Fruit fly (Drosophila melanogaster) whole organism, embryonic: ENCODE results near the gene CG1703.
A peak's percentile ranks its signal among the peaks of the same experiment; 100 is the strongest.

Experiments
- Ada2b ChIP-seq: fragments of 200-800 bp; sonication (Bioruptor generic); IDR thresholded peaks from 2 replicates; pipeline ENCODE4 v1.3.6; 2022; ENCODE audit warnings: missing biosample characterization, missing genetic modification characterization
- C15 ChIP-seq: fragments of 200-800 bp; sonication (Bioruptor generic); IDR thresholded peaks from 3 replicates; pipeline ENCODE4 v1.3.6; 2022; ENCODE audit warnings: missing biosample characterization, missing genetic modification characterization
- CG10565 ChIP-seq: fragments of 200-800 bp; sonication (Bioruptor generic); optimal IDR thresholded peaks from 3 replicates; lab custom pipeline; 2016; ENCODE audit warnings: missing biosample characterization, mild to moderate bottlenecking, missing genetic modification characterization
- CG11398 ChIP-seq: fragments of 200-800 bp; sonication (Bioruptor generic); optimal IDR thresholded peaks from 2 replicates; lab custom pipeline; 2016; ENCODE audit warnings: missing biosample characterization, missing genetic modification characterization
- CG11696 ChIP-seq: fragments of 200-800 bp; sonication (Bioruptor generic); IDR thresholded peaks from 2 replicates; pipeline ENCODE4 v1.3.6; 2022; ENCODE audit warnings: missing biosample characterization, missing genetic modification characterization
- CG12071 ChIP-seq: fragments of 200-800 bp; sonication (Bioruptor generic); optimal IDR thresholded peaks from 3 replicates; lab custom pipeline; 2018; ENCODE audit warnings: missing biosample characterization, mild to moderate bottlenecking, missing genetic modification characterization
- CG17186 ChIP-seq: fragments of 200-800 bp; sonication (Bioruptor generic); optimal IDR thresholded peaks from 3 replicates; lab custom pipeline; 2017; ENCODE audit warnings: missing biosample characterization, missing genetic modification reagents, missing genetic modification characterization
- CG1792 ChIP-seq: fragments of 200-800 bp; sonication (Bioruptor generic); optimal IDR thresholded peaks from 2 replicates; lab custom pipeline; 2016; ENCODE audit warnings: missing biosample characterization, missing genetic modification characterization
- CG18011 ChIP-seq: fragments of 200-800 bp; sonication (Bioruptor generic); optimal IDR thresholded peaks from 2 replicates; lab custom pipeline; 2017; ENCODE audit warnings: missing biosample characterization, missing genetic modification characterization, mild to moderate bottlenecking, moderate library complexity, missing genotype
- CG3065 ChIP-seq: fragments of 200-800 bp; sonication (Bioruptor generic); optimal IDR thresholded peaks from 2 replicates; lab custom pipeline; 2016; ENCODE audit warnings: missing biosample characterization, missing genetic modification characterization
- CG31224 ChIP-seq: fragments of 200-800 bp; sonication (Bioruptor generic); IDR thresholded peaks from 2 replicates; pipeline ENCODE4 v1.3.6; 2022; ENCODE audit warnings: missing biosample characterization, missing genetic modification characterization
- CG31365 ChIP-seq: fragments of 200-800 bp; sonication (Bioruptor generic); optimal IDR thresholded peaks from 2 replicates; lab custom pipeline; 2018; ENCODE audit warnings: missing biosample characterization, mild to moderate bottlenecking, missing genetic modification characterization
- CG6765 ChIP-seq: fragments of 200-800 bp; sonication (Bioruptor generic); optimal IDR thresholded peaks from 3 replicates; lab custom pipeline; 2017; ENCODE audit warnings: missing biosample characterization, mild to moderate bottlenecking, missing genetic modification characterization
- CG7928 ChIP-seq: fragments of 200-800 bp; sonication (Bioruptor generic); optimal IDR thresholded peaks from 2 replicates; lab custom pipeline; 2017; ENCODE audit warnings: missing biosample characterization, mild to moderate bottlenecking, missing genetic modification characterization
- Dll ChIP-seq: fragments of 200-800 bp; sonication (Bioruptor generic); IDR thresholded peaks from 4 replicates; pipeline ENCODE4 v1.3.6; 2022; ENCODE audit warnings: missing biosample characterization, missing genetic modification characterization; ENCODE audit not compliant: partially characterized antibody
- E2f2 ChIP-seq: fragments of 200-800 bp; sonication (Bioruptor generic); IDR thresholded peaks from 2 replicates; pipeline ENCODE4 v1.3.6; 2022; ENCODE audit warnings: missing biosample characterization, missing genetic modification characterization
- Eip74EF ChIP-seq, 2 experiments: fragments of 200-800 bp in 1 of 2; fragments of >200 bp in 1 of 2; sonication (Bioruptor generic) in 1 of 2; optimal IDR thresholded peaks; 2 replicates each; lab custom pipeline; 2017 to 2019; ENCODE audit warnings: missing biosample characterization in 2 of 2, missing genetic modification characterization in 2 of 2, mild to moderate bottlenecking in 1 of 2, moderate library complexity in 1 of 2
- Ets97D ChIP-seq: fragments of 200-800 bp; sonication (Bioruptor generic); optimal IDR thresholded peaks from 3 replicates; lab custom pipeline; 2016; ENCODE audit warnings: missing biosample characterization, missing genetic modification characterization
- Gug ChIP-seq: fragments of 200-800 bp; sonication (Bioruptor generic); IDR thresholded peaks from 4 replicates; pipeline ENCODE4 v1.3.6; 2022; ENCODE audit warnings: missing biosample characterization, missing genetic modification characterization
- H2.0 ChIP-seq: fragments of 200-800 bp; sonication (Bioruptor generic); IDR thresholded peaks from 2 replicates; pipeline ENCODE4 v1.3.6; 2022; ENCODE audit warnings: missing biosample characterization, missing genetic modification characterization
- Hmr ChIP-seq: fragments of 200-800 bp; sonication (Bioruptor generic); optimal IDR thresholded peaks from 3 replicates; lab custom pipeline; 2017; ENCODE audit warnings: mild to moderate bottlenecking, missing biosample characterization, missing genetic modification reagents, missing genetic modification characterization
- Hr51 ChIP-seq, 2 experiments: fragments of 200-800 bp; sonication (Bioruptor generic); optimal IDR thresholded peaks; 2 replicates in 1 of 2; 3 replicates in 1 of 2; lab custom pipeline; 2016 to 2018; ENCODE audit warnings: missing biosample characterization in 2 of 2, missing genetic modification characterization in 2 of 2, mild to moderate bottlenecking in 1 of 2, moderate library complexity in 1 of 2
- Lpt ChIP-seq: fragments of >200 bp; optimal IDR thresholded peaks from 2 replicates; lab custom pipeline; 2018; ENCODE audit warnings: missing biosample characterization, missing genetic modification characterization
- Mad ChIP-seq: fragments of 200-800 bp; sonication (Bioruptor generic); optimal IDR thresholded peaks from 2 replicates; lab custom pipeline; 2016; ENCODE audit warnings: missing biosample characterization, missing genetic modification characterization
- Meics ChIP-seq: fragments of 200-800 bp; sonication (Bioruptor generic); optimal IDR thresholded peaks from 2 replicates; lab custom pipeline; 2017; ENCODE audit warnings: missing biosample characterization, mild to moderate bottlenecking, missing genetic modification characterization
- Tbp ChIP-seq: fragments of >200 bp; optimal IDR thresholded peaks from 2 replicates; lab custom pipeline; 2018; ENCODE audit warnings: missing biosample characterization, missing genetic modification characterization
- ash1 ChIP-seq: fragments of 200-800 bp; sonication (Bioruptor generic); optimal IDR thresholded peaks from 2 replicates; lab custom pipeline; 2018; ENCODE audit warnings: missing biosample characterization, mild to moderate bottlenecking, missing genetic modification characterization
- bbx ChIP-seq: fragments of 200-800 bp; sonication (Bioruptor generic); IDR thresholded peaks from 2 replicates; pipeline ENCODE4 v1.3.6; 2022; ENCODE audit warnings: missing biosample characterization, missing genetic modification characterization; ENCODE audit not compliant: partially characterized antibody
- crp ChIP-seq, 2 experiments: fragments of 200-800 bp; sonication (Bioruptor generic); optimal IDR thresholded peaks; 2 replicates in 1 of 2; 3 replicates in 1 of 2; lab custom pipeline; 2017; ENCODE audit warnings: missing biosample characterization in 2 of 2, missing genetic modification characterization in 2 of 2, mild to moderate bottlenecking in 1 of 2, moderate library complexity in 1 of 2
- dati ChIP-seq: fragments of 200-800 bp; sonication (Bioruptor generic); IDR thresholded peaks from 2 replicates; pipeline ENCODE4 v1.3.6; 2022; ENCODE audit warnings: missing biosample characterization, missing genetic modification characterization
- dysf ChIP-seq: fragments of 200-800 bp; sonication (Bioruptor generic); IDR thresholded peaks from 3 replicates; pipeline ENCODE4 v1.3.6; 2022; ENCODE audit warnings: missing biosample characterization, missing genetic modification characterization
- fd64A ChIP-seq: fragments of 200-800 bp; sonication (Bioruptor generic); optimal IDR thresholded peaks from 3 replicates; lab custom pipeline; 2018; ENCODE audit warnings: missing biosample characterization, mild to moderate bottlenecking, missing genetic modification characterization
- gfzf ChIP-seq: fragments of 200-800 bp; sonication (Bioruptor generic); optimal IDR thresholded peaks from 2 replicates; lab custom pipeline; 2016; ENCODE audit warnings: missing biosample characterization, mild to moderate bottlenecking, missing genetic modification characterization, moderate library complexity
- gsb-n ChIP-seq: fragments of 200-800 bp; sonication (Bioruptor generic); optimal IDR thresholded peaks from 3 replicates; lab custom pipeline; 2018; ENCODE audit warnings: missing biosample characterization, mild to moderate bottlenecking, missing genetic modification characterization
- gt ChIP-seq: fragments of 200-800 bp; sonication (Bioruptor generic); IDR thresholded peaks from 2 replicates; pipeline ENCODE4 v1.3.6; 2022; ENCODE audit warnings: missing biosample characterization, missing genetic modification characterization
- h ChIP-seq: fragments of >200 bp; optimal IDR thresholded peaks from 2 replicates; lab custom pipeline; 2017
- jigr1 ChIP-seq: fragments of 200-800 bp; sonication (Bioruptor generic); IDR thresholded peaks from 3 replicates; pipeline ENCODE4 v1.3.6; 2022; ENCODE audit warnings: missing biosample characterization, missing genetic modification characterization
- kni ChIP-seq: fragments of 200-800 bp; sonication (Bioruptor generic); optimal IDR thresholded peaks from 3 replicates; lab custom pipeline; 2017; ENCODE audit warnings: mild to moderate bottlenecking, missing biosample characterization, missing genetic modification reagents, missing genetic modification characterization
- luna ChIP-seq: fragments of 200-800 bp; sonication (Bioruptor generic); optimal IDR thresholded peaks from 2 replicates; lab custom pipeline; 2016; ENCODE audit warnings: missing biosample characterization, missing genetic modification characterization
- pan ChIP-seq, 4 experiments: fragments of >200 bp in 3 of 4; fragments of 200-800 bp in 1 of 4; sonication (Bioruptor generic) in 1 of 4; optimal IDR thresholded peaks in 3 of 4; IDR thresholded peaks in 1 of 4; 2 replicates each; pipeline versions ENCODE4 v1.3.6 to Lab custom; 2017 to 2022; ENCODE audit warnings: missing biosample characterization in 2 of 4, missing genetic modification characterization in 2 of 4, mixed read lengths in 1 of 4
- phol ChIP-seq: fragments of 200-800 bp; sonication (Bioruptor generic); optimal IDR thresholded peaks from 3 replicates; lab custom pipeline; 2018; ENCODE audit warnings: missing biosample characterization, mild to moderate bottlenecking, missing genetic modification characterization, moderate library complexity
- prd ChIP-seq, 3 experiments: fragments of >200 bp in 2 of 3; fragments of 200-800 bp in 1 of 3; sonication (Bioruptor generic) in 1 of 3; optimal IDR thresholded peaks in 2 of 3; IDR thresholded peaks in 1 of 3; 2 replicates in 2 of 3; 3 replicates in 1 of 3; pipeline versions ENCODE4 v1.3.6 to Lab custom; 2017 to 2022; ENCODE audit warnings: missing biosample characterization in 1 of 3, missing genetic modification characterization in 1 of 3
- ro ChIP-seq: fragments of 200-800 bp; sonication (Bioruptor generic); IDR thresholded peaks from 2 replicates; pipeline ENCODE4 v1.3.6; 2022; ENCODE audit warnings: missing biosample characterization, missing genetic modification characterization
- sens-2 ChIP-seq: fragments of 200-800 bp; sonication (Bioruptor generic); IDR thresholded peaks from 2 replicates; pipeline ENCODE4 v1.3.6; 2022; ENCODE audit warnings: missing biosample characterization, missing genetic modification characterization
- sima ChIP-seq: fragments of 200-800 bp; sonication (Bioruptor generic); optimal IDR thresholded peaks from 2 replicates; lab custom pipeline; 2016; ENCODE audit warnings: missing biosample characterization, missing genetic modification characterization
- sna ChIP-seq: fragments of 200-800 bp; sonication (Bioruptor generic); IDR thresholded peaks from 2 replicates; pipeline ENCODE4 v1.3.6; 2022; ENCODE audit warnings: missing biosample characterization, missing genetic modification characterization; ENCODE audit not compliant: partially characterized antibody
- tio ChIP-seq: fragments of 200-800 bp; sonication (Bioruptor generic); optimal IDR thresholded peaks from 2 replicates; lab custom pipeline; 2017; ENCODE audit warnings: missing biosample characterization, missing genetic modification characterization, inconsistent platforms
- zen ChIP-seq: fragments of 200-800 bp; sonication (Bioruptor generic); optimal IDR thresholded peaks from 3 replicates; lab custom pipeline; 2018; ENCODE audit warnings: missing biosample characterization, mild to moderate bottlenecking, missing genetic modification characterization, moderate library complexity

CG1703 gene

DNA sequence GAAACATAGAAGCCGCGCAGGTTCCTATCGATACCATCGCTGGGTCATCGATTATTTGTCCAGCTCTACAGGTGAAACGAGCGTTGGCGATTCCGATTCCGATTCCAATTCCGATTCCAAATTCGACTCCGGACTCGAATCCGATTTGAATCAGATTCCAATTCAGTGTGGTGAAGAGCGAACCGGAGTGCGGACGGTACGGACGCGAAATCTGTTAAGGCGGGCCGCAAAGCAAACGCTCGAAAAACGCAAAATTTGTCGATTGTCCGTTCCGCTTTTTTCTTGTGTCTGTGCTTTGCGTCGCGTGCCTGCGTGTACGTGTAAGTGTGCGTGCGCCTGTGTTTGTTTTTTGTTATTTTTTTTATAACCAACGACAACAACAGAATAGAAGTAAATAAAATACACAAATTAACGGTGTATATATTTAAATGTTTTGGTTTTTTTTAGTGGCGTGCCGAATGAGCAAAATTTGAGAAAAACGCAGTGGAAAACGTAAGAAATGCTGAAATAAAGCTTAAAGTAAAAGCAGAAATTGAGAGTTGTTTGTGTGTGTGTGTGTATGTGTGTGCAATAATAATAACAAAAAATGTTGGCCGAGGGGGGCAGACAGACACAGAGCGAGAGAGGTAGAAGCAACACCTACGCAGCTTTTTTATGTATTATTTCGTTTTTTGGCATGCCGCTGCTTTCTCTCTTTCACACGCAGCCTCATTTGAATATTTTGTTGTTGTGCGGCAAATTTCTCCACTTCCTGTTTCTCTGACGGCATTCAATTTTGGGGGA lies 10.3 kb downstream of the CG1703 start, which contains the start of gene Ptp10D (continued):
- TF ChIP-seq dati (no peak), jigr1 (GFP tag; lab: Robert Waterston, UW) (no peak), h (lab: Kevin White, UChicago) (no peak), sens-2 (no peak), zen (tag; lab: Kevin White, UChicago) (no peak), CG31365 (tag; lab: Kevin White, UChicago) (no peak), CG3065 (GFP tag; lab: Kevin White, UChicago) (no peak), gfzf (GFP tag; lab: Kevin White, UChicago) (peak; percentile 0), Ets97D (GFP tag; lab: Kevin White, UChicago) (no peak), CG11696 (GFP tag; lab: Robert Waterston, UW) (no peak), Ada2b (GFP tag; lab: Robert Waterston, UW) (no peak), Hr51 (GFP tag; optimal IDR thresholded peaks at IDR 0.05; lab: Kevin White, UChicago) (peak in 1 of 2 experiments; percentile 3), sna (GFP tag; lab: Robert Waterston, UW) (peak; percentile 67), fd64A (GFP tag; lab: Kevin White, UChicago) (no peak), ash1 (GFP tag; lab: Kevin White, UChicago) (no peak), C15 (no peak), Lpt (no peak), Gug (GFP tag; lab: Robert Waterston, UW) (peak; percentile 30; the same call in 1 of the 4 replicates), H2.0 (GFP tag; lab: Robert Waterston, UW) (no peak), crp (GFP tag; optimal IDR thresholded peaks at IDR 0.05; lab: Kevin White, UChicago) (no peak), Eip74EF (GFP tag; optimal IDR thresholded peaks at IDR 0.05; lab: Kevin White, UChicago) (no peak), CG31224 (no peak), CG1792 (GFP tag; lab: Kevin White, UChicago) (no peak), CG17186 (no peak), ro (GFP tag; lab: Robert Waterston, UW) (no peak), Mad (GFP tag; lab: Kevin White, UChicago) (no peak), prd (optimal IDR thresholded peaks at IDR 0.05; lab: Kevin White, UChicago) (no peak), prd (GFP tag; IDR thresholded peaks at IDR 0.05; lab: Robert Waterston, UW) (no peak), CG18011 (GFP tag; lab: Kevin White, UChicago) (no peak), Hmr (GFP tag; lab: Kevin White, UChicago) (peak; percentile 47), dysf (GFP tag; lab: Robert Waterston, UW) (no peak), kni (GFP tag; lab: Kevin White, UChicago) (no peak), Dll (peak; percentile 83; the same call in 3 of the 4 replicates), gsb-n (tag; lab: Kevin White, UChicago) (peak; percentile 33), Tbp (GFP tag; lab: Kevin White, UChicago) (no peak), CG7928 (no peak), CG12071 (no peak), CG11398 (GFP tag; lab: Kevin White, UChicago) (no peak), sima (GFP tag; lab: Kevin White, UChicago) (no peak), E2f2 (GFP tag; lab: Robert Waterston, UW) (no peak; the same call in none of the 2 replicates), CG10565 (GFP tag; lab: Kevin White, UChicago) (no peak), phol (tag; lab: Kevin White, UChicago) (no peak), pan (optimal IDR thresholded peaks at IDR 0.05; lab: Kevin White, UChicago) (no peak), pan (GFP tag; optimal IDR thresholded peaks at IDR 0.05 in 1 of 2, IDR thresholded peaks at IDR 0.05 in 1 of 2) (peak in 1 of 2 experiments; percentile 16), tio (GFP tag; lab: Kevin White, UChicago) (no peak), luna (GFP tag; lab: Kevin White, UChicago) (no peak), CG6765 (peak; percentile 26), bbx (GFP tag; lab: Robert Waterston, UW) (peak; percentile 94), Meics (GFP tag; lab: Kevin White, UChicago) (no peak), gt (GFP tag; lab: Robert Waterston, UW) (no peak)
